Worm (Caenorhabditis elegans): ENCODE results near the gene F54D8.10.

F54D8.10 gene

ce11 chrIII:5120593-5120992 lies 26.0 kb downstream of the F54D8.10 start:
- TF ChIP-seq C16A3.4 (tag; optimal IDR thresholded peaks at IDR 0.05) (no peak), mab-9 (GFP tag; IDR thresholded peaks at IDR 0.05) (no peak), nhr-237 (tag; optimal IDR thresholded peaks at IDR 0.05) (no peak), aha-1 (tag; optimal IDR thresholded peaks at IDR 0.05) (no peak), egl-27 (tag; optimal IDR thresholded peaks at IDR 0.05) (no peak), nhr-84 (tag; optimal IDR thresholded peaks at IDR 0.05) (no peak), fkh-10 (GFP tag; optimal IDR thresholded peaks at IDR 0.05) (no peak), tbx-2 (tag; optimal IDR thresholded peaks at IDR 0.05) (peak; percentile 96), nhr-90 (tag; optimal IDR thresholded peaks at IDR 0.05; ENCODE audit: poor library complexity) (no peak), ztf-11 (tag; optimal IDR thresholded peaks at IDR 0.05) (peak in 1 of 2 experiments; percentile 52), swsn-7 (tag; optimal IDR thresholded peaks at IDR 0.05) (no peak), nhr-76 (tag; optimal IDR thresholded peaks at IDR 0.05) (no peak), nhr-28 (tag; optimal IDR thresholded peaks at IDR 0.05) (no peak)

- TF ChIP-seq nhr-85 (tag) (no peak), unc-62 (GFP tag; optimal IDR thresholded peaks at IDR 0.05) (no peak), unc-98 (GFP tag; IDR thresholded peaks at IDR 0.05) (no peak), dpl-1 (GFP tag; optimal IDR thresholded peaks at IDR 0.05) (no peak), nhr-19 (GFP tag; conservative IDR thresholded peaks at IDR 0.05) (no peak)
These were observed 29.8 kb downstream of the F54D8.10 start for ce11 chrIII:5124385-5124784.

ce11 chrIII:5125759-5126158 lies 31.2 kb downstream of the F54D8.10 start:
- TF ChIP-seq lin-15B (tag; optimal IDR thresholded peaks at IDR 0.05) (no peak), tbx-2 (tag; optimal IDR thresholded peaks at IDR 0.05) (peak; percentile 92)

DNA sequence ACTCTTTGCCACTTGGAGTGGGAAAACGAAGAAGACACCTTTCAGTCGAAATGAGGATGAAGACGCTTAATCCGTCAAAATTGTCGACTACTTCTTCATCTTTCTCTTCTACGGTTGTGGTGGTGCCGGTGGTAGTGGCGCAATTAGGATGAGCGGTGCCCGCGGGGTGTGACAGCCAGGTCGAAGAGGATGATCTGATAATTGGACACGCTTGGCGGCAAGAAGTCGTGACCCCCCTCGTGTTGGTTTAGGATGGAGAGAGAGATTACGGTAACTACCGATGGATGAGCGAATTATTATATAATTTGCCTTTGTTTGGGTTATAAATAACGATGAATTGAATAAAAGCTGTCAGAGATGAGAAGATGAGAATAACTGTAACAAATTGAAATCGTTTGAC lies 32.4 kb downstream of the F54D8.10 start:
- no peak for TF ChIP-seq ces-1 (GFP tag; optimal IDR thresholded peaks at IDR 0.05)
- no peak for TF ChIP-seq egl-27 (tag; optimal IDR thresholded peaks at IDR 0.05)
- TF ChIP-seq alr-1 (tag; optimal IDR thresholded peaks at IDR 0.05; ENCODE audit: borderline replicate concordance), result no peak
- no peak for TF ChIP-seq ceh-63 (GFP tag; optimal IDR thresholded peaks at IDR 0.05)
- TF ChIP-seq ets-5 (GFP tag; IDR thresholded peaks at IDR 0.05), result 0 out of 2 replicates have a peak, but pooled peaks have one; percentile 28
- TF ChIP-seq mef-2 (tag; optimal IDR thresholded peaks at IDR 0.05), result no peak
- no peak for TF ChIP-seq lin-35 (GFP tag; optimal IDR thresholded peaks at IDR 0.05)
- no peak for TF ChIP-seq blmp-1 (tag; optimal IDR thresholded peaks at IDR 0.05)
- no peak for TF ChIP-seq efl-1 (optimal IDR thresholded peaks at IDR 0.05)
- no peak for TF ChIP-seq efl-1 (GFP tag; optimal IDR thresholded peaks at IDR 0.05 in 1 of 2)
- peak; percentile 39 for TF ChIP-seq tbx-2 (tag; optimal IDR thresholded peaks at IDR 0.05)
- no peak for TF ChIP-seq ceh-90 (tag; optimal IDR thresholded peaks at IDR 0.05)
- TF ChIP-seq fkh-10 (GFP tag; optimal IDR thresholded peaks at IDR 0.05), result no peak
- TF ChIP-seq dpl-1 (GFP tag; optimal IDR thresholded peaks at IDR 0.05), result no peak
- peak; percentile 75 for TF ChIP-seq nhr-85 (tag)
- no peak for TF ChIP-seq hlh-4 (tag; optimal IDR thresholded peaks at IDR 0.05)
- no peak for TF ChIP-seq nhr-47 (tag; optimal IDR thresholded peaks at IDR 0.05)
- no peak for TF ChIP-seq lin-13 (GFP tag; optimal IDR thresholded peaks at IDR 0.05)

ce11 chrIII:5129261-5129660 lies 34.7 kb downstream of the F54D8.10 start:
- TF ChIP-seq zag-1 (tag; optimal IDR thresholded peaks at IDR 0.05), result no peak
- TF ChIP-seq tbx-2 (tag; optimal IDR thresholded peaks at IDR 0.05), result peak; percentile 100
- peak; percentile 26 for TF ChIP-seq lin-14 (GFP tag; optimal IDR thresholded peaks at IDR 0.05)
- TF ChIP-seq ceh-82 (tag; optimal IDR thresholded peaks at IDR 0.05), result peak in 1 of 3 experiments; percentile 28
- TF ChIP-seq lsy-2 (tag; optimal IDR thresholded peaks at IDR 0.05), result peak in 1 of 2 experiments; percentile 23
- TF ChIP-seq nhr-77 (tag; optimal IDR thresholded peaks at IDR 0.05), result peak; percentile 64
- TF ChIP-seq snu-23 (GFP tag; optimal IDR thresholded peaks at IDR 0.05), result no peak
- no peak for TF ChIP-seq ceh-90 (tag; optimal IDR thresholded peaks at IDR 0.05)
- TF ChIP-seq nhr-71 (tag; optimal IDR thresholded peaks at IDR 0.05), result peak; percentile 17
